Worm (Caenorhabditis elegans): ENCODE measurements around the gene srz-44.
"Not testable (repeated sequence)": the region's sequence is repeated elsewhere in the genome, so short reads cannot be mapped to it uniquely, and the experiment has no call there.

srz-44 gene

DNA sequence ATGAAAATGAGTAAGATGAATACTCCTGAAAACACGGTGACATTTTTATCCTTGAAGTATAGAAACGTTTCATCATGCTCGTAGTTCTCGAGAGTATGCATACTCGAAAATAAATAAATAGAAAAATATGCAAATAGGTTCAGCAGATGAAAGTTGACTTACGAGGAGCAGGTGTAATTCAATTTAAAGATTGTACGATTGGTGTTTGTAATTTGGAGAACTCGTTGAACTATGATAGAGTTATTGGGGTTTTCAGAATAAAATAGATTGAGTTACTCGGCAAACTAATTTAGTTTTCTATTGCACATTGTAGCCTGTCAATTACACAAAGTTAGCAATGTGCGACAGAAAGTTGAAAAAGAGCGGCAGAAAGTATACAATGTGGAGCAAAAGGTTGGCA lies at the start of gene srz-44:
TSS of gene srz-44 (minus strand) at position 101 of the 400 bp plus-strand sequence.
- TF ChIP-seq unc-62 (GFP tag; optimal IDR thresholded peaks at IDR 0.05): no peak

DNA sequence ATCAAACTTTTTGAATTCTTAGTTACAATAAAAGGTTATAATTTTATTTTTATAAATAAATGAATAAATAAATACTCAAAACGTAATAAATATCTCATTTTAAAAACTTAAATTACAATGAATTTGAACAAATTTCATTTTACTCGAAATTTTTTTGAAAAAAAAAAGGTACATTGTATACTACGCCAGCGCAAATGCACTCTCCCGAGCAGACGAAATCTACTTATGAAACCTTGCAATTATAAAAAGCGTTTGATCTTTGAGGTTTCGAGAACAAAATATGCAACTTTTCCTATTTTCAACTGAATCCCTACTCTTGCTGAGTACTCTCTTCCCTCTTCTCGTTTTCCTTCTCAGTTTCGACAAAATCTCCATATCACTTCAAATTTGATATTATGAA lies 48.9 kb upstream of the srz-44 start, which contains the start of gene nhr-197:
TSS of gene nhr-197 (plus strand) at position 301 of the 400 bp plus-strand sequence.
- no peak for TF ChIP-seq unc-62 (GFP tag; optimal IDR thresholded peaks at IDR 0.05)

DNA sequence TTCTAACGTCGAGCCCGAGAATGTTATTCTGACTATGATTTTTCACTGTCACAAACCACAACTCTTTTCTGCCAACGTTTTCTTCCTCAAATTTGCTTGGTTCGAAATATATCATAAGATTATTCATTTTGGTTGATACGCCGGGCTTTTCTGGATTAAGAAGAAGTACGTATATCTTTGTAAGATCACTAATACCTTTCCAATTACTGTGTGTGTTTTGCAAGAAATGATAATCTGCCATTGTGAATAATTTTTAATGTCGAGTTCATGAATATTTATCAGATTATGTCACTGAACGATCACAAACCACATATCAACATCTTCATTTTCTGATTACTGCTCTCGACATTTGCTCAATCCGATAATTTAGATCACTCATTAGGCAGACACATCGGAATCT lies 46.8 kb upstream of the srz-44 start, which contains the start of gene nhr-196:
TSS of gene nhr-196 (plus strand) at position 118 of the 400 bp plus-strand sequence.
- TF ChIP-seq unc-62 (GFP tag; optimal IDR thresholded peaks at IDR 0.05): no peak

DNA sequence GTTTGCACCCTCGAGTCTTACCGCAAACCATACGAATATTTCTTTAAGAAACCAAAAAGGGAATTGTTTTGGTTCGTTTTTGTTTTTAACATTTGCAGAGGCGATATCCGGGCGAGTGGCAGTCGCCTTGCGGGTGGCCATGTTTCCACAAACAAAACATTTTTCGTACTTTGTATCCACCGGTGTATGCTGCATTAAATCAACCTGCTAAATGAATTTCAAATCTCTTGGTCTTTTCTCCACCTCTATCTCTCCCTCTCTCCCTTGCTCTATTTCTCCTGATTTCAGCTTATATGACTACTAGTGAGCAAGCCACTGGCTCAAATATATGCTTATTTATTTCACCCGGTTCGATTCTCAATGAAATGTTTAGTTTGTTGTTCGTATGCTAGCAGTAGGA lies 38.5 kb upstream of the srz-44 start, which contains the start of gene nhr-52:
TSS of gene nhr-52 (plus strand) at position 301 of the 400 bp plus-strand sequence.
- TF ChIP-seq unc-62 (GFP tag; optimal IDR thresholded peaks at IDR 0.05): no peak

DNA sequence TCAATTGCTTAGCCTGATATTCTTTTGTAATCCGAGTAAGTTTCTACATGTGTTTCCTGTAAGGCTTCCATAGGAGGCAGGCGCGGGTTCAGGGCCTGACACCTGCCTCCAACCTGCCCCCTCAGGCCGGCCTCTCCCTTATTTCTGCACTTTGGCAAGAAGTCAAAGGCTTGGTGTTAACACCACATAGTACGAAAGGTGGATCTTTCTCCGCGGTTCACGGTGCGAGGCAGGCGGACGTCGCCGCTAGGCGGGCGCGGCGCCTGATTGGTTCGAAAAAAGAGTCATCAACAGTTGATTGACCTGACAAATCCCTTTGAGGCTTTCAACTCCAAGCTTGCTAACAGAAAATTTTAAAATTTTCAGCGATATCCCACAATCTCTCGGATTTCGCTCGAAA lies 36.1 kb upstream of the srz-44 start:
- no peak for TF ChIP-seq unc-62 (GFP tag; optimal IDR thresholded peaks at IDR 0.05)

DNA sequence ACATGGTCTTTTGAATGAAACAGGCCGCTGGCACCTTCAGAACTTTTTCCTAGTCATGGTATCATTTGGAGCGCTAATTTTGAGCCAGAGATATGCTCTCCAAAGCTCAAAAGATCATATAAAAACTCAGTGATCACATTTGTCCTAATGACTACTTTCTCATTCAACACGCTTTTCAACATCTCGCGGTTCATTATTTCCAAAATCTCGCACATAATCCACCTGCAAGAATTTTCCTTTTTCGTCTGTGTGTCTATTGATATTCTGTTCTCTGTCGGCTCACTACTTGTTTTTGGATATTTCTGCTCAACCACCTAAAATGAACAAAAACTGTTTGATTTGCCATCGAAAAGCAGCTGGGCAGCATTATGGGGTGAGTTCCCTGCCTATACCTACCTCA lies 35.0 kb upstream of the srz-44 start, which contains the start of gene nhr-51:
TSS of gene nhr-51 (plus strand) at position 301 of the 400 bp plus-strand sequence.
- no peak for TF ChIP-seq unc-62 (GFP tag; optimal IDR thresholded peaks at IDR 0.05)

DNA sequence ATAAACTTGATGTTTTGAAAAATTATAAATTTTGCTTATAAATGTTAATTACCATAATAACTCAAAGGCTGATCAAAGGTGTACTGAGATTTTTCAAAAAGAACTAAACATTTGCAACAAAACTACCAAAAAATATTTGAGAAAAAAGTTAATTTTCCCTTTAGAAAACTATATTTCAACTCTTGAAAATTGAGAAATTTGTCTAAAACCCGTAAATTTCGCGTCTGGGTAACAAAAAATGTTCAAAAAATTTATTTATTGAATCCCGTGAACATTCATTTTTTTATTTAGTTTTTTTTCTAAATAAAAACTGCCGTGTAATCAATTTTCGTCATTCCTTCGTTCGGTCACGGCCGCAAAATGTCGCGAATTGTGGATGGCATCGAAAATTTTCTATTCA lies 31.4 kb upstream of the srz-44 start, which contains the start of gene K06B4.15:
TSS of gene K06B4.15 (plus strand) at position 301 of the 400 bp plus-strand sequence.
- TF ChIP-seq unc-62 (GFP tag; optimal IDR thresholded peaks at IDR 0.05): not testable (repeated sequence)

DNA sequence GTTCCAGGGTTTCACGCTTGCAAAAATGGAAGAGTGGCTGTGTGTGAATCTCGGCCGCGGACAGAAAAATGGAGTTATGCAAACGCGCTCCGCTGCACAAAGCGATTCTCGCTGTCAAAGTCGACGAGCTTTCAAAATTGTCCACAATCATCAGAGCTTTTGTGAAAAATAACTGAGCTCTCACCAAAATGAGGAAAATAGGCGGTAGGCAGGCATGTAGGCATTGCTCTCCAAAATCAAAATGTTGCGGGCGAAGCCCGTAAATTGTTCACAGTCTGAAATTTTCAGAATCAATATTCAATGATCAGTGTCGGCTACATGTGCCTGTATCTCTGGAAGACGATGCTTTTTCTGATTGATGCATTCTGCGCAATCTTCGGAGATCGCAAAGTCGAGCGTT lies 30.1 kb upstream of the srz-44 start, which contains the start of gene K06B4.4:
TSS of gene K06B4.4 (plus strand) at position 301 of the 400 bp plus-strand sequence.
- no peak for TF ChIP-seq unc-62 (GFP tag; optimal IDR thresholded peaks at IDR 0.05)

DNA sequence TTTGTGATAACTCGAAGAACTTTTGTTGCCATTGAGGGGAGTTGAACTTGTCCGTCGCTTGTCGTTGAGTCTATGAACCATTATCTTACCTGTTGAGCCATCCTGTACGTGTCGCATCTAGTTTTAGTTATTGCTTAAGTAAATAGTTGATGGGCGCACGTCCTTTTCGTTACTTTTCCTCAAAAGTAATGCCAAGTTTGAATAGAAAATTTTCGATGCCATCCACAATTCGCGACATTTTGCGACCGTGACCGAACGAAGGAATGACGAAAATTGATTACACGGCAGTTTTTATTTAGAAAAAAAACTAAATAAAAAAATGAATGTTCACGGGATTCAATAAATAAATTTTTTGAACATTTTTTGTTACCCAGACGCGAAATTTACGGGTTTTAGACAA lies 29.4 kb upstream of the srz-44 start, which contains the start of gene F53E4.1:
TSS of gene F53E4.1 (minus strand) at position 101 of the 400 bp plus-strand sequence.
- not testable (repeated sequence) for TF ChIP-seq unc-62 (GFP tag; optimal IDR thresholded peaks at IDR 0.05)

DNA sequence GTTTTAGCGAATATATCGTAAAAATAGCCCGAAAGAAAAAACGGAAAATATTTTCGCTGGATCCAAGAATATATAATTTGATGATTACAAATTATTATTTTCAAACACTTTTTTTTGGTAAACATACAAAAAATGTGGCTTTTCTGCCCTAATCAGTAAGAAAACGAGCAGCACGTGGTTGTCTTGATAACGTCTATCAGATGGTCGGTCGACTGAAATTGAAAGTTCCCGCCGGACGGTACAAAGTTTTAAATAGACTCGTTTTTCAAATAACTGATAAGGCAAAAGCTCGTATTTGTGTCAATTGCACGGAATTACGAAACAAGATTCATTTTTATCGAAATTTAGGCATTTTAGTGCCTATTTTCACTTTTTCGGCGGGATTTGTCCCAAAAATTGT lies 28.0 kb upstream of the srz-44 start:
- TF ChIP-seq unc-62 (GFP tag; optimal IDR thresholded peaks at IDR 0.05): no peak

DNA sequence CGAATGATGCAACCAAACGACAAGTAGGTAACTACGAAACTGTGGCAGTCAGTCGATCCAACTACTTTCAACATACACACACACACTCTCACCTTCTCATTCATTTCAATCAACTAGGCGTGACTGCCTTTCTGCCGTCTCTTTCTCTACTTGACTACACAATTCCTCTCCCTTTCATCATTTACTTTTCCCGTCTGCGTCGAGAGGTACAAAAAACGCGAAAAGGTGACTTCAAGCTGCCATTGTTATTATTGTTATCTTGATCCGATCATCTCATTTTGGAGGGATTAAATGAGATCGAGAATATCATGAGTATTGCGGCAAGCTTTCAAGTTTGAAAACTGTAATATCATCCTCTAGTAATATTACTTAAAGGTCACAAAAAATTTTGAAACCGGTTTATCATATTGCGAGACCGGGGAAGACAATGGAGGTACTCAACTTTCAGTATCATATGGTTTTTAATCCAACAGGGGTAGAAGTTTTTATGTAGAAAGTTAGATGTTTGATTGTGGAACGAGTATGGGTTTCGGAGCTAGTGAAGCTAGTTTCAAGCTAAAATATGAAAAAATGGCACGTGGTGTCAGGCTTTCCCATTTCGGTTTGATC lies 25.4 kb upstream of the srz-44 start:
- no peak for TF ChIP-seq unc-62 (GFP tag; optimal IDR thresholded peaks at IDR 0.05)

DNA sequence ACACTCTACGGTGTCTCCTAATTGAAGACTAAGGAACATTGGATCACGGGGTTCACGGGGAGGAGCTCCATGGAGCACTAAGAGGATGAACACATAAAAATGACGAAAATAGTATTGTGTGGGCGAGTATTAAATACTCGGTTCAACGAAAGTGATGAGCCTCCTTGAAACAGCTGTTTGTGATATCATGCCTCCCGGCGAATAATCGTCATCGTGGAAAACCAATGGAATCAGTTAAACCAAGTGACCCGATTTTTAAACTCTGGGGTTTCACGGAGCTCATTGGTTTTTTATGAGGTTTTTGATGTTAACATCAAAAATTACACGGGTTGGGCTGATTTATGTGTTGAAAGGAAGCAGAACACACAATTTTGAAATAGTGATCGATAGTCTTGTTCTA lies 22.8 kb upstream of the srz-44 start:
- no peak for TF ChIP-seq unc-62 (GFP tag; optimal IDR thresholded peaks at IDR 0.05)

DNA sequence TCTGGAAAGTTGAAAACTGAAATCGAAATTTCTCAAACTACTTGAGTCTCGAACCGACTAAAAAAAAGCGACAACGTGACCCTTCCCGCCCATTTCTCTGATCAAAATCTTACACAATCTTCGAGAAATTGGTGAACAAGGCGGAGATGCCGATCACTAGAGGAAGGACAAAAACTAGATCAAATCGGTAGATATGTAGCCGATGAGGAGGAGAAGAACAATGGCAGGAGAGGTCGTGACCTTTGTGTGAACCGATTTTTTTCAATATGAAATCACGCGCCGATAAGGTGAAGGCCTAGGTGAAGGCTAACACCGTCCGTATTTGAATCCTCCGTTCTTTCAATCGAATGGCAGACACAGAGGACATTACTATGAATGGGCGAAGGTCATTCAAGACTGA lies 22.2 kb upstream of the srz-44 start:
- TF ChIP-seq unc-62 (GFP tag; optimal IDR thresholded peaks at IDR 0.05): no peak

DNA sequence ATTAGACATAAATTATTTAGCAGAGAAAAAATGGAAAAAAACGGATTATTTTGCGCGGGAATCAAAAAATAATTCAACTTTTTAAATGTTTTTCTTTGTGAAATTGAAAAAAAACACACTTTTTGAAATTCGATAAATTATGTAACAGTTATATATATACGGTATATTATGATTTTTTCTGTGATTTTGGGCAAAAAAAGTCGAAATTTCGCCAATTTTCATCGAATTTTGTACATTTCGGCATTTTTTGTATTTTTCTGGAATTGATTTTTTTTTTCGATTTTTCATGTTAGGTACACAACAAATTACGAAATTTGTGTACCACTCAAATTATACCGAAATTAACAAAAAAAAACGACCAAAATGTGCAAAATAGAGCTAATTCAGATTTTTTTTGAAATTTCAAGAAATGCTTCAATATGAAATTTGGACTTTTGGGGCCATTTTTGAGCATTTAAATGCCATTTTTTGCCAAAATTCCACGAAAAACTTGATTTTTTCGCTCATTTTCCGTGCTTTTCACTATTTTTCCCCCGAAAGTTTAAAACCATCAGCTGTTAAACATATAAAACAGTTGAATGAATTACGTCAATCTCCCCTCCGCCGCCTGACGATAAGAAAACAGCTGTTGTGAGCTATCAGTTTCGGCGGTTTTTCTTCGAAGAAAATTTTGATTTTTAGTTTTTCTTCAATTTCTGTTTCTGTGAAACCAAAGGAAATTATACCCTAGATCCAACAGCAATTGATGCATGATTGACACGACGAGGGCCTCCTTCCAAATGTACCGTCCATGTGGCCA lies 19.7 kb upstream of the srz-44 start:
- no peak for TF ChIP-seq unc-62 (GFP tag; optimal IDR thresholded peaks at IDR 0.05)

DNA sequence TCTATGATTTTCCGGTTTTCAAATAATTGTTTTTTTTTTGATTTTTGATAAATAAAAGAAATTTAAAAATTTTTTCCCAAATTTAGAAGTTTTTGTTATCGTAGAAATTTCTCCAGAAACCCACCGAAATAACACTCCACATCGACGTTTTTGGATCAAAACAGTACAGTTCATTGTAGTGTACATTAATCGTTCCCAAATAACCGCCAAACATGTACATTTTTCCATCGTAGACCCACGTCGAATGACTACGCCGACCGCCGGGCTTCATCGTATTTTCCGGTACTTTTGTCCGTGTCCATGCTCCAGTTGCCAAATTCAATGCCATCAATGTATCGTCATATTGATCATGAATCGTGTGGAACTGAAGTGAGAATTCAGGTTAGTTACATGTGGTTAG lies 15.4 kb upstream of the srz-44 start, which contains the start of gene F53E4.2:
TSS of gene F53E4.2 (plus strand) at position 301 of the 400 bp plus-strand sequence.
- TF ChIP-seq unc-62 (GFP tag; optimal IDR thresholded peaks at IDR 0.05): no peak

DNA sequence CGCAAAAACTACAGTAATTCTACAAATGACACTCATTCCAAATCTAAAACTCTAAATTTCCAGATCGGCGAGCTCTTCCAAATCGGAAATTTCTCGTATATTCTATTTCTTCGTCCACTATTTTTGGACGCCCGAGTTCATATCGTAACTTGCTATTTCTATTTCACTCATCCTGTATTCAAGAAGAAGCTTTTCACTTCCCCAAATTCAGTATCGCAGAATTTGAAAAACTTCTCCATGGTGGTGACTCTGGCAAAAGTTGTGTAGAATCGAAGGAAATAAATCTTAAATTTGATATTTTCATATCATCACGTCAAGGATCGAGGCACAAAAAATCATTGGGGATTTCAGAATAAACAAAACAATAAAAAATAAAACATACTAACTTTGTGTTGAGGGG lies 13.4 kb upstream of the srz-44 start:
- no peak for TF ChIP-seq unc-62 (GFP tag; optimal IDR thresholded peaks at IDR 0.05)
